Worm (Caenorhabditis elegans) whole organism, late embryonic: ENCODE data around the gene F07E5.8.
"Not testable (repeated sequence)": the region's sequence is repeated elsewhere in the genome, so short reads cannot be mapped to it uniquely, and the experiment has no call there.

ENCODE experiments used
- C08G9.2 ChIP-seq: sonication (generic microtip); optimal IDR thresholded peaks from 2 replicates; lab custom pipeline; 2016; ENCODE audit warnings: mild to moderate bottlenecking, missing genetic modification characterization, moderate library complexity, missing compliant biosample characterization
- C38D4.7 ChIP-seq: fragments of 200-800 bp; sonication (Bioruptor generic); optimal IDR thresholded peaks from 2 replicates; lab custom pipeline; 2018; ENCODE audit warnings: mild to moderate bottlenecking, missing genetic modification characterization, moderate library complexity, missing compliant biosample characterization
- F13H6.1 ChIP-seq: sonication (generic microtip); optimal IDR thresholded peaks from 2 replicates; lab custom pipeline; 2016; ENCODE audit warnings: missing genetic modification characterization, missing compliant biosample characterization
- K02D7.2 ChIP-seq: sonication (generic microtip); optimal IDR thresholded peaks from 2 replicates; lab custom pipeline; 2017; ENCODE audit warnings: mild to moderate bottlenecking, missing genetic modification characterization, missing compliant biosample characterization
- Y22D7AL.16 ChIP-seq: sonication (generic microtip); optimal IDR thresholded peaks from 2 replicates; lab custom pipeline; 2016; ENCODE audit warnings: missing genetic modification characterization, missing compliant biosample characterization
- ceh-14 ChIP-seq: sonication (generic microtip); optimal IDR thresholded peaks from 2 replicates; lab custom pipeline; 2016; ENCODE audit warnings: missing genotype, missing genetic modification characterization, missing compliant biosample characterization
- ceh-18 ChIP-seq: sonication (generic microtip); optimal IDR thresholded peaks from 2 replicates; lab custom pipeline; 2016; ENCODE audit warnings: missing genetic modification characterization, missing compliant biosample characterization
- ceh-22 ChIP-seq: sonication (generic microtip); optimal IDR thresholded peaks from 2 replicates; lab custom pipeline; 2017; ENCODE audit warnings: missing biosample characterization, missing genetic modification characterization
- ceh-24 ChIP-seq: sonication (generic microtip); optimal IDR thresholded peaks from 2 replicates; lab custom pipeline; 2016; ENCODE audit warnings: mild to moderate bottlenecking, missing genetic modification characterization, missing compliant biosample characterization
- ceh-30 ChIP-seq: fragments of 150-350 bp; optimal IDR thresholded peaks from 2 replicates; lab custom pipeline; 2014; ENCODE audit warnings: missing biosample characterization, missing genetic modification characterization
- ceh-31 ChIP-seq: sonication (generic microtip); optimal IDR thresholded peaks from 2 replicates; lab custom pipeline; 2016; ENCODE audit warnings: missing genetic modification characterization, missing compliant biosample characterization
- ceh-45 ChIP-seq: fragments of 200-800 bp; sonication (Bioruptor generic); IDR thresholded peaks from 2 replicates; pipeline ENCODE4 v1.3.6; 2022; ENCODE audit warnings: missing genetic modification reagents, missing genetic modification characterization, missing compliant biosample characterization
- ceh-6 ChIP-seq: fragments of 200-800 bp; sonication (Bioruptor generic); optimal IDR thresholded peaks from 2 replicates; lab custom pipeline; 2018; ENCODE audit warnings: mild to moderate bottlenecking, missing genetic modification characterization, missing compliant biosample characterization
- ceh-9 ChIP-seq: sonication (generic microtip); optimal IDR thresholded peaks from 2 replicates; lab custom pipeline; 2016; ENCODE audit warnings: mild to moderate bottlenecking, missing genetic modification characterization, inconsistent platforms, missing compliant biosample characterization
- che-1 ChIP-seq: sonication (generic microtip); optimal IDR thresholded peaks from 2 replicates; lab custom pipeline; 2016; ENCODE audit warnings: mild to moderate bottlenecking, missing genetic modification characterization, missing compliant biosample characterization
- dve-1 ChIP-seq: sonication (generic microtip); optimal IDR thresholded peaks from 2 replicates; lab custom pipeline; 2017; ENCODE audit warnings: antibody characterized with exemption, mild to moderate bottlenecking, missing genetic modification characterization, missing compliant biosample characterization
- eyg-1 ChIP-seq: sonication (generic microtip); optimal IDR thresholded peaks from 2 replicates; lab custom pipeline; 2016; ENCODE audit warnings: missing genotype, missing genetic modification characterization, missing compliant biosample characterization
- hlh-13 ChIP-seq: fragments of 200-800 bp; sonication (Bioruptor generic); optimal IDR thresholded peaks from 2 replicates; lab custom pipeline; 2018; ENCODE audit warnings: mild to moderate bottlenecking, missing genetic modification characterization, missing compliant biosample characterization
- hlh-6 ChIP-seq: sonication (generic microtip); optimal IDR thresholded peaks from 2 replicates; lab custom pipeline; 2016; ENCODE audit warnings: missing genotype, missing genetic modification characterization, missing compliant biosample characterization
- hlh-8 ChIP-seq: sonication (generic microtip); optimal IDR thresholded peaks from 2 replicates; lab custom pipeline; 2016; ENCODE audit warnings: missing genotype, missing genetic modification characterization, missing compliant biosample characterization
- nhr-11 ChIP-seq: fragments of 150-350 bp; optimal IDR thresholded peaks from 2 replicates; lab custom pipeline; 2014; ENCODE audit warnings: missing biosample characterization, missing genetic modification characterization
- nhr-232 ChIP-seq: sonication (generic microtip); optimal IDR thresholded peaks from 2 replicates; lab custom pipeline; 2016; ENCODE audit warnings: missing genetic modification characterization, missing compliant biosample characterization
- npax-4 ChIP-seq: sonication (generic microtip); optimal IDR thresholded peaks from 2 replicates; lab custom pipeline; 2016; ENCODE audit warnings: missing genetic modification characterization, missing compliant biosample characterization
- odd-2 ChIP-seq: sonication (generic microtip); optimal IDR thresholded peaks from 2 replicates; lab custom pipeline; 2017; ENCODE audit warnings: antibody characterized with exemption, mild to moderate bottlenecking, missing genetic modification characterization, missing compliant biosample characterization
- pax-1 ChIP-seq: fragments of 150-350 bp; optimal IDR thresholded peaks from 2 replicates; lab custom pipeline; 2014; ENCODE audit warnings: missing biosample characterization, missing genetic modification characterization
- pha-4 ChIP-seq: fragments of 150-350 bp; optimal IDR thresholded peaks from 2 replicates; lab custom pipeline; 2018; ENCODE audit warnings: missing biosample characterization, missing genetic modification reagents, missing genetic modification characterization
- ref-2 ChIP-seq: sonication (generic microtip); optimal IDR thresholded peaks from 2 replicates; lab custom pipeline; 2016; ENCODE audit warnings: missing genetic modification characterization, missing compliant biosample characterization
- sox-4 ChIP-seq: sonication (generic microtip); optimal IDR thresholded peaks from 2 replicates; lab custom pipeline; 2017; ENCODE audit warnings: mild to moderate bottlenecking, missing genetic modification characterization, inconsistent platforms, missing compliant biosample characterization
- tbx-2 ChIP-seq: sonication (generic microtip); optimal IDR thresholded peaks from 2 replicates; lab custom pipeline; 2016; ENCODE audit warnings: missing genetic modification characterization, missing compliant biosample characterization
- tbx-7 ChIP-seq: sonication (generic microtip); optimal IDR thresholded peaks from 2 replicates; lab custom pipeline; 2016; ENCODE audit warnings: missing genotype, missing genetic modification characterization, missing compliant biosample characterization
- ttx-3 ChIP-seq: sonication (generic microtip); optimal IDR thresholded peaks from 2 replicates; lab custom pipeline; 2016; ENCODE audit warnings: missing genetic modification reagents, missing genetic modification characterization, missing compliant biosample characterization
- unc-3 ChIP-seq, 2 experiments: fragments of 200-800 bp in 1 of 2; sonication (Bioruptor generic) in 1 of 2; sonication (generic microtip) in 1 of 2; conservative IDR thresholded peaks in 1 of 2; optimal IDR thresholded peaks in 1 of 2; 2 replicates each; pipeline versions ENCODE4 v1.3.6 to Lab custom; 2016 to 2022; ENCODE audit warnings: missing compliant biosample characterization in 2 of 2, missing genetic modification characterization in 2 of 2, missing genetic modification reagents in 1 of 2
- unc-42 ChIP-seq: sonication (generic microtip); optimal IDR thresholded peaks from 2 replicates; lab custom pipeline; 2016; ENCODE audit warnings: missing genotype, missing genetic modification characterization, missing compliant biosample characterization
- unc-86 ChIP-seq: sonication (generic microtip); optimal IDR thresholded peaks from 2 replicates; lab custom pipeline; 2016; ENCODE audit warnings: missing genetic modification characterization, missing compliant biosample characterization
- zip-5 ChIP-seq: sonication (generic microtip); optimal IDR thresholded peaks from 2 replicates; lab custom pipeline; 2016; ENCODE audit warnings: missing genetic modification characterization, missing compliant biosample characterization

The F07E5.8 gene

ce11 chrII:2076467-2076866, 1.1 kb upstream of the F07E5.8 start:
- TF ChIP-seq ceh-24 (tag; lab: Kevin White, UChicago): no peak
- no peak for TF ChIP-seq hlh-6 (tag; lab: Kevin White, UChicago)
- no peak for TF ChIP-seq F13H6.1
- TF ChIP-seq C38D4.7 (GFP tag; lab: Kevin White, UChicago): no peak
- TF ChIP-seq ceh-6 (GFP tag; lab: Kevin White, UChicago): no peak
- no peak for TF ChIP-seq hlh-8 (tag; lab: Kevin White, UChicago)

DNA sequence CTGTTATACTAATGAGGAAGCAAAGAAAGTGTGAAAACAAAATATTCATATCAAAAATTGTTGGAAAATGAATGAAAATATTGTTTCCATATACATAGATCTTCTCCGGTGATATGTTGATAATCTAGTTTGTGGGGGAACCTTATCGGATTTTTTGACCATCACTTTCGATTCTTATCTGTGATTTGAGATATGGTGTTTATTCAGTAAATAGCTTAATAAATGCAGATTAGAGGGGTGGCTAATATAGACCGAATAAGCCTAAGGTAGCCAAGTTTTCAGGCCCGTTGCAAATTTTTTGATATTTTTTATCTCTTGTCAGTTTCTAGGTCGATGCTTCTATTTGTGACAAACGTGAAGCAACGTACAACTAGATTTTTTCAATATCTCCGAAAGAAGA, 4.0 kb downstream of the F07E5.8 start, which contains the start of gene F07E5.7:
F07E5.7 (minus strand) TSS at position 101 of the 400 bp plus-strand sequence.
- TF ChIP-seq che-1 (tag; lab: Kevin White, UChicago) (no peak), tbx-2 (no peak), K02D7.2 (no peak), npax-4 (tag; lab: Kevin White, UChicago) (no peak), ceh-9 (tag; lab: Kevin White, UChicago) (no peak), ceh-14 (no peak), Y22D7AL.16 (tag; lab: Kevin White, UChicago) (no peak), ttx-3 (no peak), dve-1 (tag; lab: Kevin White, UChicago) (no peak), zip-5 (tag; lab: Kevin White, UChicago) (no peak), unc-3 (GFP tag; conservative IDR thresholded peaks at IDR 0.05; lab: Robert Waterston, UW) (no peak), unc-3 (tag; optimal IDR thresholded peaks at IDR 0.05; lab: Kevin White, UChicago) (no peak)
- TF ChIP-seq, all 69 proteins: peak for 0

DNA sequence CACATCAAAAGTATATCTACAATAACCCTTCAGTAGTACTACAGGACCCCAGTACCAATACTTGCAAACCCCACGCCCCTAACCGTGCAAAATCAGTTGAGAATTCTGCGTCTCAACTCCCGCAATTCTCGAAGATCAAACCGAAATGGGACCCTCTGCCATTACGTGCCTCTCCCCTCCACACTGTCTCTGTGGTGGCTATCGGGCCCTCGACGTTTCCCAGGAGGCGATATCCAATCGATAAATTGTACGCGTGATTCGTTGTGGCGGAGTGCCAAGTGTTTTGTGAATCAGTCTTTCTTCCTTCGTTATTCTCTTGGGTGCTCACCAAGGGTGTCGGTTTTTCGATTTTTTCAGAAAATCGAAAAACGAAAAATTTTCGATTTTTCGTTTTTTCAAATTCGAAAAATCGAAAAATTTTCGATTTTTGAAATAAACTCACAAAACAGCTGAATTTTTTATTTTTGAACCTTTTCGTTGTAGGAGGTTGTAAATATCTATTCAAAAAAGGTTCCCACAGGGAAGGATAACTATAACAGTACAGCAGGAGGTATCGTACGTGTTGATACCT, 7.9 kb downstream of the F07E5.8 start, which contains the start of gene F07E5.12:
F07E5.12 (plus strand) TSS at position 521 of the 571 bp plus-strand sequence.
- not testable (repeated sequence) for TF ChIP-seq nhr-232 (tag; lab: Kevin White, UChicago); ceh-30 (tag; lab: Kevin White, UChicago); ttx-3

DNA sequence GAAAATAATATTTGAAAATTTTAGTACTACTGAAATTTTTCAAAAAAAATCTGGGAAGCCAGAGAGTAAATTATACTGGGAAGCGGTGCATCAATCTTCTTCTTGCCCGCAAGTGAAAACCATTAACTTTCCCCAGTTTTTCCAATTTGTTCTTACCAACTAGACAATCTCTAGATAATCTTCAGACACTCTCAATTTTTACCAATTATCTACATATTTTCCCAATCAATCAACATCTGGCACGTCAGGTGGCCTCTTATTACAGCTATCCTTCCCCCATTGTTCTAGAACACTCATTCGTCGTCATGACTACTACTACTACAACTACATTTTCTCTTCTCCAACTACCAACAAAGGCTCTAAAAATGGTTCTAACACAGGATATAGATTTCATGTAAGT, 10.9 kb downstream of the F07E5.8 start, which contains the start of gene fbxb-6:
fbxb-6 (plus strand) TSS at position 301 of the 400 bp plus-strand sequence.
- no peak for TF ChIP-seq eyg-1 (tag; lab: Kevin White, UChicago)
- no peak for TF ChIP-seq C08G9.2
- no peak for TF ChIP-seq npax-4 (tag; lab: Kevin White, UChicago)
- TF ChIP-seq zip-5 (tag; lab: Kevin White, UChicago): no peak
- no peak for TF ChIP-seq ref-2 (tag; lab: Kevin White, UChicago)
- TF ChIP-seq ceh-31 (tag; lab: Kevin White, UChicago): no peak
- TF ChIP-seq odd-2: no peak
- TF ChIP-seq hlh-13: no peak
- no peak for TF ChIP-seq nhr-11
- TF ChIP-seq pax-1 (tag; lab: Kevin White, UChicago): no peak
- TF ChIP-seq C38D4.7 (GFP tag; lab: Kevin White, UChicago): no peak
- TF ChIP-seq tbx-7 (tag; lab: Kevin White, UChicago): no peak
- no peak for TF ChIP-seq sox-4 (tag; lab: Kevin White, UChicago)
- TF ChIP-seq unc-42 (tag; lab: Kevin White, UChicago): no peak
- TF ChIP-seq ceh-45 (GFP tag; lab: Robert Waterston, UW): no peak
- no peak for TF ChIP-seq dve-1 (tag; lab: Kevin White, UChicago)
- no peak for TF ChIP-seq ceh-22 (tag; lab: Kevin White, UChicago)
- no peak for TF ChIP-seq ceh-18 (tag; lab: Kevin White, UChicago)
- no peak for TF ChIP-seq tbx-2
- no peak for TF ChIP-seq pha-4 (tag; lab: Kevin White, UChicago)

DNA sequence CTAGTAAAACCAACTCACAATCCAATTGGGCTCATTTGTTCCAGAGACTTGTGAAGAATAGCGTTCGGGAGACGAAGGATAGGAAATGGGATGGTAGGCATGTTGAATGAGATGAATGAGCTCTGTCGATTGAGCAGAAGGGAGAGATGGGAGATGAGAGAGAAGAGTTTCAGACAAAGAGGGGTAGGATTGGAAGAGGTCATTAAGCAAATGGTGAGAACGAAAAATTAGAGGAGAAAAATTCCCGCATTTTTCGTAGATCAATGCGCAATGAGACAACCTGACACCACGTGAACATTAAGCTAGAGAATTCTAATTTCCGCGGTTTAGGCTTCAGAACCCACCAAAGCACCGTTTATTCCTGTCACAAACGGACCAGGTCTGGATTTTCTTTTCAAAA, 11.4 kb downstream of the F07E5.8 start, which contains the start of gene F07E5.13:
F07E5.13 (minus strand) TSS at position 101 of the 400 bp plus-strand sequence.
- no peak for TF ChIP-seq unc-86 (tag; lab: Kevin White, UChicago)
